Worm (Caenorhabditis elegans) whole organism, young adult: ENCODE measurements around the gene pax-3.

ENCODE experiments used
- B0035.1 ChIP-seq: sonication (generic microtip); optimal IDR thresholded peaks from 2 replicates; lab custom pipeline; 2016; ENCODE audit warnings: missing genetic modification characterization, mild to moderate bottlenecking, missing compliant biosample characterization, missing genotype, missing genetic modification reagents
- D2030.7 ChIP-seq: fragments of 200-800 bp; sonication (Bioruptor generic); IDR thresholded peaks from 2 replicates; pipeline ENCODE4 v1.3.6; 2022; ENCODE audit warnings: missing genetic modification reagents, missing genetic modification characterization, missing compliant biosample characterization
- F33H1.4 ChIP-seq: fragments of 200-800 bp; sonication (Bioruptor generic); IDR thresholded peaks from 2 replicates; pipeline ENCODE4 v1.3.6; 2022; ENCODE audit warnings: missing genetic modification reagents, missing genetic modification characterization, missing compliant biosample characterization
- F49E8.2 ChIP-seq: sonication (generic microtip); optimal IDR thresholded peaks from 3 replicates; lab custom pipeline; 2017; ENCODE audit warnings: missing genetic modification characterization, mild to moderate bottlenecking, missing compliant biosample characterization, antibody characterized with exemption, moderate library complexity; ENCODE audit not compliant: insufficient read depth
- F57A8.1 ChIP-seq: fragments of 200-800 bp; sonication (Bioruptor generic); optimal IDR thresholded peaks from 2 replicates; lab custom pipeline; 2018; ENCODE audit warnings: mild to moderate bottlenecking, missing genetic modification characterization, moderate library complexity, missing compliant biosample characterization
- K11D2.4 ChIP-seq: fragments of 200-800 bp; sonication (Bioruptor generic); IDR thresholded peaks from 2 replicates; pipeline ENCODE4 v1.3.6; 2022; ENCODE audit warnings: missing genetic modification reagents, missing genetic modification characterization, missing compliant biosample characterization
- K12H6.12 ChIP-seq: fragments of 200-800 bp; sonication (Bioruptor generic); optimal IDR thresholded peaks from 2 replicates; lab custom pipeline; 2018; ENCODE audit warnings: mild to moderate bottlenecking, missing genetic modification characterization, missing compliant biosample characterization
- Y53F4B.3 ChIP-seq: fragments of 200-800 bp; sonication (Bioruptor generic); IDR thresholded peaks from 2 replicates; pipeline ENCODE4 v1.3.6; 2022; ENCODE audit warnings: missing genetic modification reagents, missing genetic modification characterization, missing compliant biosample characterization
- Y53G8AR.9 ChIP-seq: fragments of 200-800 bp; sonication (Bioruptor generic); conservative IDR thresholded peaks from 2 replicates; pipeline ENCODE4 v1.3.6; 2022; ENCODE audit warnings: missing genetic modification reagents, missing genetic modification characterization, missing compliant biosample characterization
- aptf-3 ChIP-seq: fragments of 200-800 bp; sonication (Bioruptor generic); IDR thresholded peaks from 2 replicates; pipeline ENCODE4 v1.3.6; 2022; ENCODE audit warnings: missing genetic modification characterization, missing compliant biosample characterization
- attf-5 ChIP-seq: fragments of 200-800 bp; sonication (Bioruptor generic); optimal IDR thresholded peaks from 2 replicates; lab custom pipeline; 2018; ENCODE audit warnings: mild to moderate bottlenecking, missing genetic modification characterization, missing compliant biosample characterization
- ceh-100 ChIP-seq: fragments of 200-800 bp; sonication (Bioruptor generic); IDR thresholded peaks from 2 replicates; pipeline ENCODE4 v1.3.6; 2022; ENCODE audit warnings: missing genetic modification reagents, missing genetic modification characterization, missing compliant biosample characterization
- ceh-27 ChIP-seq: fragments of 200-800 bp; sonication (Bioruptor generic); optimal IDR thresholded peaks from 2 replicates; lab custom pipeline; 2018; ENCODE audit warnings: mild to moderate bottlenecking, missing genetic modification characterization, moderate library complexity, missing compliant biosample characterization
- ceh-91 ChIP-seq: fragments of 200-800 bp; sonication (Bioruptor generic); IDR thresholded peaks from 2 replicates; pipeline ENCODE4 v1.3.6; 2022; ENCODE audit warnings: missing genetic modification reagents, missing genetic modification characterization, missing compliant biosample characterization
- dox-1 ChIP-seq: fragments of 200-800 bp; sonication (Bioruptor generic); IDR thresholded peaks from 2 replicates; pipeline ENCODE4 v1.3.6; 2022; ENCODE audit warnings: missing genetic modification reagents, missing genetic modification characterization, missing compliant biosample characterization
- dpl-1 ChIP-seq: fragments of 150-350 bp; optimal IDR thresholded peaks from 2 replicates; lab custom pipeline; 2014; ENCODE audit warnings: missing biosample characterization, missing genetic modification reagents, missing genetic modification characterization
- efl-1 ChIP-seq: fragments of 150-350 bp; optimal IDR thresholded peaks from 2 replicates; lab custom pipeline; 2014; ENCODE audit warnings: missing biosample characterization, missing genetic modification reagents, missing genetic modification characterization
- ekl-4 ChIP-seq: fragments of 200-800 bp; sonication (Bioruptor generic); IDR thresholded peaks from 2 replicates; pipeline ENCODE4 v1.3.6; 2022; ENCODE audit warnings: missing genetic modification reagents, missing genetic modification characterization, missing compliant biosample characterization
- hlh-26 ChIP-seq: fragments of 200-800 bp; sonication (Bioruptor generic); conservative IDR thresholded peaks from 2 replicates; pipeline ENCODE4 v1.3.6; 2022; ENCODE audit warnings: missing genetic modification reagents, missing genetic modification characterization, missing compliant biosample characterization
- lin-35 ChIP-seq, 3 experiments: fragments of 150-350 bp in 2 of 3; sonication (generic microtip) in 1 of 3; optimal IDR thresholded peaks; 2 replicates each; lab custom pipeline; 2014 to 2018; ENCODE audit warnings: missing biosample characterization in 3 of 3, missing genetic modification characterization in 3 of 3, missing genetic modification reagents in 3 of 3
- lin-54 ChIP-seq: fragments of 200-800 bp; sonication (Bioruptor generic); optimal IDR thresholded peaks from 2 replicates; lab custom pipeline; 2018; ENCODE audit warnings: mild to moderate bottlenecking, missing genetic modification characterization, missing compliant biosample characterization
- lsl-1 ChIP-seq: fragments of 200-800 bp; sonication (Bioruptor generic); optimal IDR thresholded peaks from 2 replicates; lab custom pipeline; 2018; ENCODE audit warnings: mild to moderate bottlenecking, missing genetic modification characterization, moderate library complexity, missing compliant biosample characterization
- madf-10 ChIP-seq: sonication (generic microtip); optimal IDR thresholded peaks from 2 replicates; lab custom pipeline; 2016; ENCODE audit warnings: mild to moderate bottlenecking, missing genetic modification characterization, missing compliant biosample characterization
- madf-3 ChIP-seq: fragments of 200-800 bp; sonication (Bioruptor generic); IDR thresholded peaks from 2 replicates; pipeline ENCODE4 v1.3.6; 2022; ENCODE audit warnings: missing genetic modification reagents, missing genetic modification characterization, missing compliant biosample characterization
- madf-6 ChIP-seq: fragments of 200-800 bp; sonication (Bioruptor generic); IDR thresholded peaks from 2 replicates; pipeline ENCODE4 v1.3.6; 2022; ENCODE audit warnings: missing genetic modification reagents, missing genetic modification characterization, missing compliant biosample characterization
- madf-8 ChIP-seq: fragments of 200-800 bp; sonication (Bioruptor generic); conservative IDR thresholded peaks from 2 replicates; pipeline ENCODE4 v1.3.6; 2022; ENCODE audit warnings: missing genetic modification reagents, missing genetic modification characterization, missing compliant biosample characterization
- nhr-120 ChIP-seq: fragments of 200-800 bp; sonication (Bioruptor generic); IDR thresholded peaks from 2 replicates; pipeline ENCODE4 v1.3.6; 2022; ENCODE audit warnings: missing genetic modification characterization, missing compliant biosample characterization
- nhr-80 ChIP-seq: sonication (generic microtip); optimal IDR thresholded peaks from 2 replicates; lab custom pipeline; 2016; ENCODE audit warnings: missing genetic modification characterization, missing compliant biosample characterization
- rcor-1 ChIP-seq: fragments of 200-800 bp; sonication (Bioruptor generic); IDR thresholded peaks from 2 replicates; pipeline ENCODE4 v1.3.6; 2022; ENCODE audit warnings: missing genetic modification reagents, missing genetic modification characterization, missing compliant biosample characterization
- snpc-3.4 ChIP-seq: sonication (generic microtip); optimal IDR thresholded peaks from 2 replicates; lab custom pipeline; 2017; ENCODE audit warnings: missing genetic modification characterization, mild to moderate bottlenecking, missing compliant biosample characterization, antibody characterized with exemption, moderate library complexity, missing genotype, missing genetic modification reagents
- snpc-4 ChIP-seq, 5 experiments: fragments of 150-350 bp in 1 of 5; sonication (generic microtip) in 4 of 5; optimal IDR thresholded peaks; 2 replicates each; lab custom pipeline; 2014 to 2018; ENCODE audit warnings: missing genetic modification characterization in 5 of 5, missing biosample characterization in 3 of 5, antibody characterized with exemption in 2 of 5, mild to moderate bottlenecking in 2 of 5, missing compliant biosample characterization in 2 of 5, missing genotype in 2 of 5, moderate library complexity in 2 of 5, missing genetic modification reagents in 1 of 5
- xnd-1 ChIP-seq: sonication (generic microtip); optimal IDR thresholded peaks from 2 replicates; lab custom pipeline; 2016; ENCODE audit warnings: missing genotype, missing genetic modification reagents, missing genetic modification characterization, missing compliant biosample characterization
- zfh-2 ChIP-seq: fragments of 200-800 bp; sonication (Bioruptor generic); conservative IDR thresholded peaks from 2 replicates; pipeline ENCODE4 v1.3.6; 2022; ENCODE audit warnings: missing genetic modification reagents, missing genetic modification characterization, missing compliant biosample characterization
- ztf-18 ChIP-seq: sonication (generic microtip); optimal IDR thresholded peaks from 2 replicates; lab custom pipeline; 2016; ENCODE audit warnings: missing genotype, mild to moderate bottlenecking, missing genetic modification characterization, missing compliant biosample characterization
- ztf-26 ChIP-seq: sonication (generic microtip); optimal IDR thresholded peaks from 2 replicates; lab custom pipeline; 2017; ENCODE audit warnings: missing genetic modification characterization, missing compliant biosample characterization

pax-3 gene

ce11 chrII:10168905-10169782 is 22.8 kb downstream of the pax-3 start, which contains the start of gene daf-19 (continued):
- TF ChIP-seq ceh-27 (GFP tag; lab: Kevin White, UChicago) (peak; percentile 59), K12H6.12 (tag; lab: Kevin White, UChicago) (peak; percentile 35), rcor-1 (GFP tag; lab: Robert Waterston, UW) (0 out of 2 replicates have a peak, but pooled peaks have one; percentile 29), Y53G8AR.9 (GFP tag; lab: Robert Waterston, UW) (no peak), madf-6 (peak; percentile 23; the same call in 1 of the 2 replicates), snpc-4 (GFP tag; optimal IDR thresholded peaks at IDR 0.05; lab: Kevin White, UChicago) (no peak), snpc-4 (tag; optimal IDR thresholded peaks at IDR 0.05; lab: Kevin White, UChicago) (peak in 1 of 4 experiments; percentile 17), ekl-4 (0 out of 2 replicates have a peak, but pooled peaks have one; percentile 33), aptf-3 (no peak), Y53F4B.3 (GFP tag; lab: Robert Waterston, UW) (no peak), K11D2.4 (GFP tag; lab: Robert Waterston, UW) (0 out of 2 replicates have a peak, but pooled peaks have one; percentile 31), F49E8.2 (tag; lab: Kevin White, UChicago) (no peak), attf-5 (GFP tag; lab: Kevin White, UChicago) (peak; percentile 38), madf-10 (tag; lab: Kevin White, UChicago) (peak; percentile 4), zfh-2 (GFP tag; lab: Robert Waterston, UW) (peak; percentile 70)

DNA sequence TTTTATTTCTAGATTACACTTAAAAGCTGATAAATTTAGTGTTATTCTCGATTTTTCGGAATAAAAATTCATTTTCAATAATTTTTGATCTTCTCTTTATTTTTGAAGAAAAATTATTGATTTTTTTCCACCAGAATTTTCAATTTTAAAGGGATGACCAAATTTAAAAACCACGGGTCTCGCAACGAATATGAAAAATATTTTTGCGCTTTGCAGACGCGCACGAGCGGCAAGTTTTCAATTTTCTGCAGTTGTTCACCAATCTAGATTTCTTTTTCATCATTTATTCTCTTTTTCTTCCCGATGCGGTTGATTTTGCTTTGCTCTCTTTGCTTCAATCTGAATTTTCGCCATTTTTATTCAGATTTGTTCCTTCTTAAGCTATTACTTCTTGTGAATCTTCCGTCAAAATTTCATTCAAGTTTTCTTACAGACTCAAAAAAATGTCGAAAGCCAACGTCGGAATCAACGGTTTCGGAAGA is 24.5 kb downstream of the pax-3 start, which contains the start of gene gpd-4:
TSS of gene gpd-4 (plus strand) at position 432 of the 482 bp plus-strand sequence.
- peak; percentile 82 for TF ChIP-seq ceh-91
- no peak for TF ChIP-seq ztf-18 (tag; lab: Kevin White, UChicago)
- TF ChIP-seq xnd-1: peak; percentile 47
- TF ChIP-seq F33H1.4 (GFP tag; lab: Robert Waterston, UW): peak; percentile 82
- TF ChIP-seq madf-8: peak; percentile 75
- TF ChIP-seq lsl-1: peak; percentile 39
- no peak for TF ChIP-seq K11D2.4 (GFP tag; lab: Robert Waterston, UW)
- peak; percentile 31 for TF ChIP-seq dpl-1 (GFP tag; lab: Kevin White, UChicago)
- peak; percentile 90 for TF ChIP-seq efl-1 (GFP tag; lab: Kevin White, UChicago)
- TF ChIP-seq snpc-3.4 (tag; lab: Kevin White, UChicago): peak; percentile 7
- TF ChIP-seq snpc-4 (GFP tag; optimal IDR thresholded peaks at IDR 0.05; lab: Kevin White, UChicago): no peak
- peak in 1 of 4 experiments; percentile 30 for TF ChIP-seq snpc-4 (tag; optimal IDR thresholded peaks at IDR 0.05; lab: Kevin White, UChicago)
- no peak for TF ChIP-seq hlh-26 (GFP tag; lab: Robert Waterston, UW)
- peak; percentile 81 for TF ChIP-seq madf-6
- 0 out of 2 replicates have a peak, but pooled peaks have one; percentile 40 for TF ChIP-seq D2030.7 (GFP tag; lab: Robert Waterston, UW)
- TF ChIP-seq dox-1: no peak

DNA sequence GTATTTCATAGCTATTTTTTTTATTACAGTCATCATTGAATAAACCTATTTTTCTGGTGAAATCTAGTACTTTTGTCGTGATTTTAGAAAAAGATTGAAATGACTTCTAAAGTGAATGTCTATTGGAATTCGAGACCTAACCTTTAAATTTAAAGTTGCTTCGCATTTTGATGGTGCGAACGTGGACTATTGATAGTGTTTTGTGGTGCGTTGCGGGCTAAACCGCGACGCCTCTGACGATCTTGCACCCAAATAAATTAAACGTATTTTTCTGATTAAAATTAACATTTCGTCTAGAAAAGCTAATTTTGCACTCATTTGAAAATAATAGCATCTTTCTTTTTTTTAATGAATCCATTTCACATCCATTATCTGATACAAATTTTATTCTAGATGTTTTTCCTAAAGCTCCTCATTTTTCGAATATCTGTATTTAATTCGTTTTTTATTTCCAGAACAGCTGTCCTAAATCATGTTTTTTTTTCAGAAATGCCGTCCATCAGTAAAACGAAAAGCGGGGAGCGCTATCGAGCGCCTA is 26.1 kb downstream of the pax-3 start, which contains the start of gene wbp-11:
TSS of gene wbp-11 (plus strand) at position 488 of the 538 bp plus-strand sequence.
- TF ChIP-seq F57A8.1 (GFP tag; lab: Kevin White, UChicago) (no peak), lsl-1 (peak; percentile 4), nhr-80 (no peak), F33H1.4 (GFP tag; lab: Robert Waterston, UW) (0 out of 2 replicates have a peak, but pooled peaks have one; percentile 22), lin-54 (peak; percentile 0), nhr-120 (GFP tag; lab: Robert Waterston, UW) (no peak), efl-1 (GFP tag; lab: Kevin White, UChicago) (peak; percentile 23), lin-35 (GFP tag; optimal IDR thresholded peaks at IDR 0.05; lab: Kevin White, UChicago) (no peak), ceh-100 (GFP tag; lab: Robert Waterston, UW) (0 out of 2 replicates have a peak, but pooled peaks have one; percentile 24), madf-6 (peak; percentile 52; the same call in 1 of the 2 replicates), D2030.7 (GFP tag; lab: Robert Waterston, UW) (peak; percentile 39; the same call in 1 of the 2 replicates), ekl-4 (no peak), madf-3 (GFP tag; lab: Robert Waterston, UW) (peak; percentile 90), B0035.1 (no peak), F49E8.2 (tag; lab: Kevin White, UChicago) (peak; percentile 25), ztf-26 (tag; lab: Kevin White, UChicago) (no peak)
